Worm (Caenorhabditis elegans) whole organism, L4 larva: ENCODE measurements around the gene elli-1.

Source experiments
- D1046.2 ChIP-seq: fragments of 200-800 bp; sonication (Bioruptor generic); IDR thresholded peaks from 2 replicates; pipeline ENCODE4 v1.3.6; 2022; ENCODE audit warnings: missing genetic modification characterization, missing compliant biosample characterization
- F10B5.3 ChIP-seq: sonication (generic microtip); optimal IDR thresholded peaks from 2 replicates; lab custom pipeline; 2016; ENCODE audit warnings: mild to moderate bottlenecking, missing genetic modification characterization, missing compliant biosample characterization
- F44E2.7 ChIP-seq: fragments of 200-800 bp; sonication (Bioruptor generic); IDR thresholded peaks from 2 replicates; pipeline ENCODE4 v2.1.2; 2022; ENCODE audit warnings: missing genetic modification characterization, missing compliant biosample characterization
- T20F7.1 ChIP-seq: fragments of 200-800 bp; sonication (Bioruptor generic); optimal IDR thresholded peaks from 2 replicates; lab custom pipeline; 2018; ENCODE audit warnings: mild to moderate bottlenecking, missing genetic modification characterization, missing compliant biosample characterization
- T26A8.4 ChIP-seq: fragments of 200-800 bp; sonication (Bioruptor generic); IDR thresholded peaks from 2 replicates; pipeline ENCODE4 v1.3.6; 2022; ENCODE audit warnings: missing genetic modification characterization, missing compliant biosample characterization
- Y48G9A.11 ChIP-seq: fragments of 200-800 bp; sonication (Bioruptor generic); IDR thresholded peaks from 2 replicates; pipeline ENCODE4 v1.3.6; 2022; ENCODE audit warnings: missing genetic modification reagents, missing genetic modification characterization, missing compliant biosample characterization
- ZK337.2 ChIP-seq: fragments of 200-800 bp; sonication (Bioruptor generic); IDR thresholded peaks from 2 replicates; pipeline ENCODE4 v1.3.6; 2022; ENCODE audit warnings: missing genetic modification reagents, missing genetic modification characterization, missing compliant biosample characterization
- aha-1 ChIP-seq: fragments of 150-350 bp; peaks from one replicate; lab custom pipeline; 2014; ENCODE audit warnings: missing biosample characterization, missing genetic modification characterization
- ama-1 ChIP-seq: fragments of 150-350 bp; optimal IDR thresholded peaks from 2 replicates; lab custom pipeline; 2014; ENCODE audit warnings: inconsistent platforms, mixed read lengths
- arid-1 ChIP-seq: fragments of 200-800 bp; sonication (Bioruptor generic); conservative IDR thresholded peaks from 2 replicates; pipeline ENCODE4 v1.3.6; 2022; ENCODE audit warnings: missing genetic modification reagents, missing genetic modification characterization, missing compliant biosample characterization
- ceh-44 ChIP-seq: fragments of 200-800 bp; sonication (Bioruptor generic); IDR thresholded peaks from 2 replicates; pipeline ENCODE4 v1.3.6; 2022; ENCODE audit warnings: missing genetic modification reagents, missing genetic modification characterization, missing compliant biosample characterization
- ces-1 ChIP-seq: fragments of 150-350 bp; sonication (generic microtip); optimal IDR thresholded peaks from 4 replicates; lab custom pipeline; 2014; ENCODE audit warnings: missing biosample characterization, missing genetic modification reagents, missing genetic modification characterization
- daf-12 ChIP-seq: fragments of 150-350 bp; optimal IDR thresholded peaks from 2 replicates; lab custom pipeline; 2014; ENCODE audit warnings: missing biosample characterization, missing genetic modification reagents, missing genetic modification characterization
- dmd-6 ChIP-seq: fragments of 200-800 bp; sonication (Bioruptor generic); IDR thresholded peaks from 2 replicates; pipeline ENCODE4 v1.3.6; 2022; ENCODE audit warnings: missing genetic modification reagents, missing genetic modification characterization, missing compliant biosample characterization
- dmd-9 ChIP-seq: fragments of 200-800 bp; sonication (Bioruptor generic); IDR thresholded peaks from 2 replicates; pipeline ENCODE4 v1.3.6; 2022; ENCODE audit warnings: missing genetic modification reagents, missing genetic modification characterization, missing compliant biosample characterization
- dpl-1 ChIP-seq: fragments of 150-350 bp; optimal IDR thresholded peaks from 2 replicates; lab custom pipeline; 2014; ENCODE audit warnings: missing biosample characterization, missing genetic modification reagents, missing genetic modification characterization
- dve-1 ChIP-seq: sonication (generic microtip); optimal IDR thresholded peaks from 2 replicates; lab custom pipeline; 2017; ENCODE audit warnings: antibody characterized with exemption, mild to moderate bottlenecking, missing genetic modification characterization, missing compliant biosample characterization; ENCODE audit not compliant: insufficient read depth
- egl-27 ChIP-seq: sonication (generic microtip); optimal IDR thresholded peaks from 3 replicates; lab custom pipeline; 2017; ENCODE audit warnings: missing biosample characterization, missing genetic modification reagents, missing genetic modification characterization
- hif-1 ChIP-seq, 2 experiments: sonication (generic microtip); optimal IDR thresholded peaks; 2 replicates each; lab custom pipeline; 2016 to 2017; ENCODE audit warnings: missing compliant biosample characterization in 2 of 2, missing genetic modification characterization in 2 of 2, missing genetic modification reagents in 2 of 2, missing genotype in 2 of 2, mild to moderate bottlenecking in 1 of 2
- hlh-11 ChIP-seq: fragments of 200-800 bp; sonication (Bioruptor generic); optimal IDR thresholded peaks from 2 replicates; lab custom pipeline; 2018; ENCODE audit warnings: mild to moderate bottlenecking, missing genetic modification characterization, missing compliant biosample characterization
- hmg-1.1 ChIP-seq: fragments of 200-800 bp; sonication (Bioruptor generic); IDR thresholded peaks from 2 replicates; pipeline ENCODE4 v1.3.6; 2022; ENCODE audit warnings: missing genetic modification reagents, missing genetic modification characterization, missing compliant biosample characterization
- lin-13 ChIP-seq: fragments of 150-350 bp; optimal IDR thresholded peaks from 2 replicates; lab custom pipeline; 2014; ENCODE audit warnings: missing biosample characterization, missing genetic modification reagents, missing genetic modification characterization
- lin-29 ChIP-seq: fragments of 200-800 bp; sonication (Bioruptor generic); IDR thresholded peaks from 2 replicates; pipeline ENCODE4 v1.3.6; 2022; ENCODE audit warnings: missing genetic modification reagents, missing genetic modification characterization, missing compliant biosample characterization
- lin-38 ChIP-seq: fragments of 200-800 bp; sonication (Bioruptor generic); IDR thresholded peaks from 2 replicates; pipeline ENCODE4 v1.3.6; 2022; ENCODE audit warnings: missing genetic modification reagents, missing genetic modification characterization, missing compliant biosample characterization
- lsy-2 ChIP-seq, 2 experiments: fragments of 150-350 bp in 1 of 2; sonication (generic microtip) in 1 of 2; optimal IDR thresholded peaks; 2 replicates each; lab custom pipeline; 2014 to 2017; ENCODE audit warnings: missing biosample characterization in 2 of 2, missing genetic modification characterization in 2 of 2
- madf-5 ChIP-seq, 2 experiments: fragments of 200-800 bp; sonication (Bioruptor generic); IDR thresholded peaks; 2 replicates each; pipeline ENCODE4 v1.3.6; 2022; ENCODE audit warnings: missing compliant biosample characterization in 2 of 2, missing genetic modification characterization in 2 of 2
- madf-9 ChIP-seq: fragments of 200-800 bp; sonication (Bioruptor generic); conservative IDR thresholded peaks from 2 replicates; pipeline ENCODE4 v1.3.6; 2022; ENCODE audit warnings: missing genetic modification reagents, missing genetic modification characterization, missing compliant biosample characterization
- mep-1 ChIP-seq: fragments of 150-350 bp; sonication (generic microtip); optimal IDR thresholded peaks from 3 replicates; lab custom pipeline; 2014; ENCODE audit warnings: missing biosample characterization, missing genetic modification characterization
- mes-2 ChIP-seq: sonication (generic microtip); optimal IDR thresholded peaks from 2 replicates; lab custom pipeline; 2016; ENCODE audit warnings: missing genotype, mild to moderate bottlenecking, missing genetic modification characterization, missing compliant biosample characterization; ENCODE audit not compliant: poor library complexity, severe bottlenecking
- mxl-2 ChIP-seq: fragments of 200-800 bp; sonication (Bioruptor generic); conservative IDR thresholded peaks from 2 replicates; pipeline ENCODE4 v1.3.6; 2022; ENCODE audit warnings: missing genetic modification reagents, missing genetic modification characterization, missing compliant biosample characterization
- nhr-10 ChIP-seq: fragments of 150-350 bp; optimal IDR thresholded peaks from 2 replicates; lab custom pipeline; 2014; ENCODE audit warnings: missing biosample characterization, missing genetic modification characterization
- nhr-102 ChIP-seq: sonication (generic microtip); optimal IDR thresholded peaks from 2 replicates; lab custom pipeline; 2016; ENCODE audit warnings: mild to moderate bottlenecking, missing genetic modification characterization, moderate library complexity, missing compliant biosample characterization
- nhr-25 ChIP-seq: sonication (generic microtip); optimal IDR thresholded peaks from 2 replicates; lab custom pipeline; 2017; ENCODE audit warnings: missing genetic modification characterization, mild to moderate bottlenecking, missing compliant biosample characterization, antibody characterized with exemption, moderate library complexity, borderline replicate concordance; ENCODE audit not compliant: insufficient read depth
- nhr-28 ChIP-seq: fragments of 150-350 bp; optimal IDR thresholded peaks from 2 replicates; lab custom pipeline; 2014; ENCODE audit warnings: missing biosample characterization, missing genetic modification characterization
- nhr-41 ChIP-seq: fragments of 200-800 bp; sonication (Bioruptor generic); IDR thresholded peaks from 2 replicates; pipeline ENCODE4 v1.3.6; 2022; ENCODE audit warnings: missing genetic modification reagents, missing genetic modification characterization, missing compliant biosample characterization
- nhr-42 ChIP-seq: fragments of 200-800 bp; sonication (Bioruptor generic); IDR thresholded peaks from 2 replicates; pipeline ENCODE4 v1.3.6; 2022; ENCODE audit warnings: missing genetic modification characterization, missing compliant biosample characterization
- nhr-77 ChIP-seq: fragments of 150-350 bp; optimal IDR thresholded peaks from 2 replicates; lab custom pipeline; 2014; ENCODE audit warnings: missing biosample characterization, missing genetic modification characterization
- pha-4 ChIP-seq, 2 experiments: fragments of 150-350 bp in 1 of 2; fragments of 200-800 bp in 1 of 2; sonication (Bioruptor generic) in 1 of 2; IDR thresholded peaks in 1 of 2; optimal IDR thresholded peaks in 1 of 2; 2 replicates each; pipeline versions ENCODE4 v1.3.6 to Lab custom; 2014 to 2022; ENCODE audit warnings: missing genetic modification characterization in 2 of 2, missing genetic modification reagents in 2 of 2, missing biosample characterization in 1 of 2, missing compliant biosample characterization in 1 of 2
- sdz-12 ChIP-seq: fragments of 200-800 bp; sonication (Bioruptor generic); optimal IDR thresholded peaks from 2 replicates; lab custom pipeline; 2018; ENCODE audit warnings: mild to moderate bottlenecking, missing genetic modification characterization, missing compliant biosample characterization
- set-16 ChIP-seq: fragments of 200-800 bp; sonication (Bioruptor generic); IDR thresholded peaks from 2 replicates; pipeline ENCODE4 v1.3.6; 2022; ENCODE audit warnings: missing genetic modification reagents, missing genetic modification characterization, missing compliant biosample characterization
- snpc-4 ChIP-seq: fragments of 150-350 bp; optimal IDR thresholded peaks from 2 replicates; lab custom pipeline; 2014; ENCODE audit warnings: missing biosample characterization, missing genetic modification characterization
- unc-130 ChIP-seq: sonication (generic microtip); optimal IDR thresholded peaks from 2 replicates; lab custom pipeline; 2016; ENCODE audit warnings: missing genetic modification reagents, missing genetic modification characterization, missing compliant biosample characterization
- unc-39 ChIP-seq: sonication (generic microtip); optimal IDR thresholded peaks from 2 replicates; lab custom pipeline; 2017; ENCODE audit warnings: missing biosample characterization, missing genetic modification characterization
- vab-7 ChIP-seq: fragments of 200-800 bp; sonication (Bioruptor generic); IDR thresholded peaks from 2 replicates; pipeline ENCODE4 v1.3.6; 2022; ENCODE audit warnings: missing genetic modification reagents, missing genetic modification characterization, missing compliant biosample characterization
- zfp-3 ChIP-seq: fragments of 200-800 bp; sonication (Bioruptor generic); conservative IDR thresholded peaks from 2 replicates; pipeline ENCODE4 v1.3.6; 2022; ENCODE audit warnings: missing genetic modification reagents, missing genetic modification characterization, missing compliant biosample characterization
- zip-11 ChIP-seq: fragments of 200-800 bp; sonication (Bioruptor generic); IDR thresholded peaks from 2 replicates; pipeline ENCODE4 v1.3.6; 2022; ENCODE audit warnings: missing genetic modification characterization, missing compliant biosample characterization
- ztf-7 ChIP-seq: fragments of 150-350 bp; optimal IDR thresholded peaks from 2 replicates; lab custom pipeline; 2014; ENCODE audit warnings: missing biosample characterization, missing genetic modification characterization

Gene elli-1

ce11 chrIV:8794895-8795665, 40.5 kb upstream of the elli-1 start (continued):
- TF ChIP-seq lin-29 (GFP tag; lab: Robert Waterston, UW) (peak; percentile 37; the same call in 1 of the 2 replicates), ceh-44 (GFP tag; lab: Robert Waterston, UW) (0 out of 2 replicates have a peak, but pooled peaks have one; percentile 31), daf-12 (tag; lab: Kevin White, UChicago) (no peak), nhr-25 (tag; lab: Kevin White, UChicago) (peak; percentile 85), snpc-4 (no peak), Y48G9A.11 (GFP tag; lab: Robert Waterston, UW) (no peak), F44E2.7 (GFP tag; lab: Robert Waterston, UW) (no peak), lin-38 (GFP tag; lab: Robert Waterston, UW) (peak; percentile 59; the same call in 1 of the 2 replicates), ztf-7 (tag; lab: Kevin White, UChicago) (no peak), nhr-10 (tag; lab: Kevin White, UChicago) (peak; percentile 88), dmd-6 (peak; percentile 93), hmg-1.1 (GFP tag; lab: Robert Waterston, UW) (peak; percentile 90), dmd-9 (no peak), nhr-41 (GFP tag; lab: Robert Waterston, UW) (peak; percentile 86; the same call in 1 of the 2 replicates), mes-2 (peak; percentile 57), nhr-102 (tag; lab: Kevin White, UChicago) (peak; percentile 66), mep-1 (tag; lab: Kevin White, UChicago) (peak; percentile 96), nhr-42 (GFP tag; lab: Robert Waterston, UW) (peak; percentile 35; the same call in 1 of the 2 replicates), mxl-2 (GFP tag; lab: Robert Waterston, UW) (no peak), dpl-1 (no peak), vab-7 (GFP tag; lab: Robert Waterston, UW) (peak; percentile 35; the same call in 1 of the 2 replicates), unc-130 (GFP tag; lab: Kevin White, UChicago) (no peak), hlh-11 (tag; lab: Kevin White, UChicago) (peak; percentile 99), lsy-2 (tag; optimal IDR thresholded peaks at IDR 0.05; lab: Kevin White, UChicago) (peak; percentile 70 to 78), set-16 (peak; percentile 100), lin-13 (peak; percentile 81), zfp-3 (GFP tag; lab: Robert Waterston, UW) (no peak), pha-4 (GFP tag; IDR thresholded peaks at IDR 0.05; lab: Robert Waterston, UW) (peak; percentile 79; the same call in 1 of the 2 replicates), pha-4 (tag; optimal IDR thresholded peaks at IDR 0.05; lab: Kevin White, UChicago) (no peak), ama-1 (lab: Kevin White, UChicago) (peak; percentile 3), ZK337.2 (GFP tag; lab: Robert Waterston, UW) (no peak), madf-5 (GFP tag; IDR thresholded peaks at IDR 0.05; lab: Robert Waterston, UW) (no peak), T20F7.1 (peak; percentile 86), aha-1 (tag; lab: Kevin White, UChicago) (peak; percentile 99), T26A8.4 (GFP tag; lab: Robert Waterston, UW) (peak; percentile 68; the same call in 1 of the 2 replicates), unc-39 (tag; lab: Kevin White, UChicago) (no peak), hif-1 (tag; optimal IDR thresholded peaks at IDR 0.05; lab: Kevin White, UChicago) (peak; percentile 16 to 90), sdz-12 (GFP tag; lab: Kevin White, UChicago) (peak; percentile 31), arid-1 (GFP tag; lab: Robert Waterston, UW) (0 out of 2 replicates have a peak, but pooled peaks have one; percentile 18), nhr-28 (tag; lab: Kevin White, UChicago) (peak; percentile 70), nhr-77 (tag; lab: Kevin White, UChicago) (peak; percentile 93), ces-1 (peak; percentile 1), dve-1 (peak; percentile 90), madf-9 (GFP tag; lab: Robert Waterston, UW) (0 out of 2 replicates have a peak, but pooled peaks have one; percentile 3), D1046.2 (0 out of 2 replicates have a peak, but pooled peaks have one; percentile 10), egl-27 (no peak), F10B5.3 (peak; percentile 27), zip-11 (GFP tag; lab: Robert Waterston, UW) (no peak)
